Fruit fly (Drosophila melanogaster) whole organism, embryonic: ENCODE measurements around the gene Tom40.

Experiments
- Ada2b ChIP-seq: fragments of 200-800 bp; sonication (Bioruptor generic); IDR thresholded peaks from 2 replicates; pipeline ENCODE4 v1.3.6; 2022; ENCODE audit warnings: missing biosample characterization, missing genetic modification characterization
- Atf-2 ChIP-seq: fragments of 200-800 bp; sonication (Bioruptor generic); optimal IDR thresholded peaks from 2 replicates; lab custom pipeline; 2016; ENCODE audit warnings: missing biosample characterization, missing genetic modification characterization
- Bgb ChIP-seq: fragments of 200-800 bp; sonication (Bioruptor generic); IDR thresholded peaks from 2 replicates; pipeline ENCODE4 v1.3.6; 2022; ENCODE audit warnings: missing biosample characterization, missing genetic modification characterization; ENCODE audit not compliant: partially characterized antibody
- CG10209 ChIP-seq: fragments of 200-800 bp; sonication (Bioruptor generic); optimal IDR thresholded peaks from 3 replicates; lab custom pipeline; 2017; ENCODE audit warnings: missing biosample characterization, mild to moderate bottlenecking, missing genetic modification characterization, missing genetic modification reagents
- CG10654 ChIP-seq: fragments of 200-800 bp; sonication (Bioruptor generic); optimal IDR thresholded peaks from 2 replicates; lab custom pipeline; 2016; ENCODE audit warnings: missing biosample characterization, missing genetic modification characterization
- CG12071 ChIP-seq: fragments of 200-800 bp; sonication (Bioruptor generic); optimal IDR thresholded peaks from 3 replicates; lab custom pipeline; 2018; ENCODE audit warnings: missing biosample characterization, mild to moderate bottlenecking, missing genetic modification characterization
- CG12155 ChIP-seq: fragments of 200-800 bp; sonication (Bioruptor generic); optimal IDR thresholded peaks from 3 replicates; lab custom pipeline; 2016; ENCODE audit warnings: missing biosample characterization, missing genetic modification characterization
- CG12236 ChIP-seq: fragments of 200-800 bp; sonication (Bioruptor generic); optimal IDR thresholded peaks from 2 replicates; lab custom pipeline; 2016; ENCODE audit warnings: missing biosample characterization, missing genetic modification characterization
- CG12659 ChIP-seq: fragments of 200-800 bp; sonication (Bioruptor generic); optimal IDR thresholded peaks from 3 replicates; lab custom pipeline; 2017; ENCODE audit warnings: mild to moderate bottlenecking, missing biosample characterization, missing genetic modification reagents, missing genetic modification characterization
- CG16863 ChIP-seq: fragments of 200-800 bp; sonication (Bioruptor generic); optimal IDR thresholded peaks from 3 replicates; lab custom pipeline; 2016; ENCODE audit warnings: missing biosample characterization, missing genetic modification characterization
- CG17328 ChIP-seq: fragments of 200-800 bp; sonication (Bioruptor generic); IDR thresholded peaks from 2 replicates; pipeline ENCODE4 v1.3.6; 2022; ENCODE audit warnings: missing biosample characterization, missing genetic modification characterization
- CG34422 ChIP-seq: fragments of 200-800 bp; sonication (Bioruptor generic); IDR thresholded peaks from 3 replicates; pipeline ENCODE4 v1.3.6; 2022; ENCODE audit warnings: missing biosample characterization, missing genetic modification characterization
- CG5953 ChIP-seq: fragments of 200-800 bp; sonication (Bioruptor generic); IDR thresholded peaks from 2 replicates; pipeline ENCODE4 v1.3.6; 2022; ENCODE audit warnings: missing biosample characterization, missing genetic modification characterization
- CG7271 ChIP-seq: fragments of 200-800 bp; sonication (Bioruptor generic); optimal IDR thresholded peaks from 2 replicates; lab custom pipeline; 2018; ENCODE audit warnings: missing biosample characterization, mild to moderate bottlenecking, missing genetic modification characterization, moderate library complexity
- CG7372 ChIP-seq: fragments of 200-800 bp; sonication (Bioruptor generic); IDR thresholded peaks from 2 replicates; pipeline ENCODE4 v1.3.6; 2022; ENCODE audit warnings: missing biosample characterization, missing genetic modification characterization
- CG7928 ChIP-seq: fragments of 200-800 bp; sonication (Bioruptor generic); optimal IDR thresholded peaks from 2 replicates; lab custom pipeline; 2017; ENCODE audit warnings: missing biosample characterization, mild to moderate bottlenecking, missing genetic modification characterization
- CG9727 ChIP-seq: fragments of 200-800 bp; sonication (Bioruptor generic); optimal IDR thresholded peaks from 3 replicates; lab custom pipeline; 2017; ENCODE audit warnings: missing biosample characterization, mild to moderate bottlenecking, missing genetic modification characterization
- D ChIP-seq, 2 experiments: fragments of 200-800 bp in 1 of 2; fragments of >200 bp in 1 of 2; sonication (Bioruptor generic) in 1 of 2; optimal IDR thresholded peaks; 2 replicates in 1 of 2; 3 replicates in 1 of 2; lab custom pipeline; 2017; ENCODE audit warnings: mild to moderate bottlenecking in 1 of 2, missing biosample characterization in 1 of 2, missing genetic modification characterization in 1 of 2, missing genetic modification reagents in 1 of 2
- Dp ChIP-seq: fragments of 200-800 bp; sonication (Bioruptor generic); optimal IDR thresholded peaks from 2 replicates; lab custom pipeline; 2018; ENCODE audit warnings: missing biosample characterization, mild to moderate bottlenecking, missing genetic modification characterization, moderate library complexity
- HHEX ChIP-seq: fragments of 200-800 bp; sonication (Bioruptor generic); optimal IDR thresholded peaks from 3 replicates; lab custom pipeline; 2017; ENCODE audit warnings: missing biosample characterization, mild to moderate bottlenecking, missing genetic modification characterization, missing genetic modification reagents
- Lpt ChIP-seq: fragments of >200 bp; optimal IDR thresholded peaks from 2 replicates; lab custom pipeline; 2018; ENCODE audit warnings: missing biosample characterization, missing genetic modification characterization
- Mrtf ChIP-seq: fragments of 200-800 bp; sonication (Bioruptor generic); IDR thresholded peaks from 3 replicates; pipeline ENCODE4 v1.3.6; 2022; ENCODE audit warnings: missing biosample characterization, missing genetic modification characterization
- Myb ChIP-seq: fragments of 200-800 bp; sonication (Bioruptor generic); optimal IDR thresholded peaks from 2 replicates; lab custom pipeline; 2016; ENCODE audit warnings: missing biosample characterization, missing genetic modification characterization
- Neu2 ChIP-seq: fragments of 200-800 bp; sonication (Bioruptor generic); optimal IDR thresholded peaks from 3 replicates; lab custom pipeline; 2016; ENCODE audit warnings: missing biosample characterization, missing genetic modification characterization, borderline replicate concordance
- Usf ChIP-seq: fragments of 200-800 bp; sonication (Bioruptor generic); optimal IDR thresholded peaks from 2 replicates; lab custom pipeline; 2017; ENCODE audit warnings: missing genotype, missing biosample characterization, missing genetic modification characterization
- crc ChIP-seq: fragments of 200-800 bp; sonication (Bioruptor generic); optimal IDR thresholded peaks from 2 replicates; lab custom pipeline; 2016; ENCODE audit warnings: missing biosample characterization, missing genetic modification characterization
- dan ChIP-seq: fragments of 200-800 bp; sonication (Bioruptor generic); IDR thresholded peaks from 2 replicates; pipeline ENCODE4 v1.3.6; 2022; ENCODE audit warnings: missing biosample characterization, missing genetic modification characterization
- danr ChIP-seq: fragments of 200-800 bp; sonication (Bioruptor generic); IDR thresholded peaks from 2 replicates; pipeline ENCODE4 v1.3.6; 2022; ENCODE audit warnings: missing biosample characterization, missing genetic modification characterization
- eyg ChIP-seq: fragments of 200-800 bp; sonication (Bioruptor generic); optimal IDR thresholded peaks from 3 replicates; lab custom pipeline; 2016; ENCODE audit warnings: missing biosample characterization, missing genetic modification characterization
- ftz-f1 ChIP-seq: fragments of 200-800 bp; sonication (Bioruptor generic); optimal IDR thresholded peaks from 2 replicates; lab custom pipeline; 2016; ENCODE audit warnings: missing biosample characterization, missing genetic modification characterization
- hb ChIP-seq: fragments of 200-800 bp; sonication (Bioruptor generic); IDR thresholded peaks from 3 replicates; pipeline ENCODE4 v1.3.6; 2022; ENCODE audit warnings: missing biosample characterization, missing genetic modification characterization; ENCODE audit not compliant: partially characterized antibody
- lola ChIP-seq, 3 experiments: fragments of >200 bp in 2 of 3; fragments of 200-800 bp in 1 of 3; sonication (Bioruptor generic) in 1 of 3; optimal IDR thresholded peaks; 2 replicates each; lab custom pipeline; 2017 to 2019; ENCODE audit warnings: missing biosample characterization in 3 of 3, missing genetic modification characterization in 3 of 3, mild to moderate bottlenecking in 1 of 3, moderate library complexity in 1 of 3
- maf-S ChIP-seq: fragments of 200-800 bp; sonication (Bioruptor generic); optimal IDR thresholded peaks from 2 replicates; lab custom pipeline; 2016; ENCODE audit warnings: missing biosample characterization, missing genetic modification characterization
- nerfin-2 ChIP-seq: fragments of 200-800 bp; sonication (Bioruptor generic); IDR thresholded peaks from 2 replicates; pipeline ENCODE4 v1.3.6; 2022; ENCODE audit warnings: missing biosample characterization, missing genetic modification characterization; ENCODE audit not compliant: partially characterized antibody
- p53 ChIP-seq: fragments of 200-800 bp; sonication (Bioruptor generic); optimal IDR thresholded peaks from 2 replicates; lab custom pipeline; 2016; ENCODE audit warnings: missing biosample characterization, missing genetic modification characterization
- pan ChIP-seq, 4 experiments: fragments of >200 bp in 3 of 4; fragments of 200-800 bp in 1 of 4; sonication (Bioruptor generic) in 1 of 4; optimal IDR thresholded peaks in 3 of 4; IDR thresholded peaks in 1 of 4; 2 replicates each; pipeline versions ENCODE4 v1.3.6 to Lab custom; 2017 to 2022; ENCODE audit warnings: missing biosample characterization in 2 of 4, missing genetic modification characterization in 2 of 4, mixed read lengths in 1 of 4
- peb ChIP-seq: fragments of 200-800 bp; sonication (Bioruptor generic); IDR thresholded peaks from 2 replicates; pipeline ENCODE4 v1.3.6; 2022; ENCODE audit warnings: missing biosample characterization, missing genetic modification characterization
- psq ChIP-seq: fragments of 200-800 bp; sonication (Bioruptor generic); optimal IDR thresholded peaks from 2 replicates; lab custom pipeline; 2017; ENCODE audit warnings: missing biosample characterization, missing genetic modification characterization
- ro ChIP-seq: fragments of 200-800 bp; sonication (Bioruptor generic); IDR thresholded peaks from 2 replicates; pipeline ENCODE4 v1.3.6; 2022; ENCODE audit warnings: missing biosample characterization, missing genetic modification characterization
- run ChIP-seq: fragments of 200-800 bp; sonication (Bioruptor generic); optimal IDR thresholded peaks from 3 replicates; lab custom pipeline; 2018; ENCODE audit warnings: missing biosample characterization, mild to moderate bottlenecking, missing genetic modification characterization
- sd ChIP-seq: fragments of 200-800 bp; sonication (Bioruptor generic); optimal IDR thresholded peaks from 3 replicates; lab custom pipeline; 2018; ENCODE audit warnings: missing biosample characterization, mild to moderate bottlenecking, missing genetic modification characterization, moderate library complexity
- shn ChIP-seq: fragments of 200-800 bp; sonication (Bioruptor generic); optimal IDR thresholded peaks from 3 replicates; lab custom pipeline; 2016; ENCODE audit warnings: missing biosample characterization, missing genetic modification characterization
- tgo ChIP-seq: fragments of 200-800 bp; sonication (Bioruptor generic); IDR thresholded peaks from 3 replicates; pipeline ENCODE4 v1.3.6; 2022; ENCODE audit warnings: missing biosample characterization, missing genetic modification characterization
- ttk ChIP-seq: fragments of 200-800 bp; sonication (Bioruptor generic); IDR thresholded peaks from 2 replicates; pipeline ENCODE4 v2.1.2; 2022; ENCODE audit warnings: missing biosample characterization, missing genetic modification characterization
- tx ChIP-seq: fragments of 200-800 bp; sonication (Bioruptor generic); optimal IDR thresholded peaks from 2 replicates; lab custom pipeline; 2016; ENCODE audit warnings: missing biosample characterization, missing genetic modification characterization
- wor ChIP-seq: fragments of 200-800 bp; sonication (Bioruptor generic); IDR thresholded peaks from 2 replicates; pipeline ENCODE4 v1.3.6; 2022; ENCODE audit warnings: missing biosample characterization, missing genetic modification characterization
- z ChIP-seq: fragments of 200-800 bp; sonication (Bioruptor generic); IDR thresholded peaks from 3 replicates; pipeline ENCODE4 v1.3.6; 2022; ENCODE audit warnings: missing biosample characterization, missing genetic modification characterization

The Tom40 gene

DNA sequence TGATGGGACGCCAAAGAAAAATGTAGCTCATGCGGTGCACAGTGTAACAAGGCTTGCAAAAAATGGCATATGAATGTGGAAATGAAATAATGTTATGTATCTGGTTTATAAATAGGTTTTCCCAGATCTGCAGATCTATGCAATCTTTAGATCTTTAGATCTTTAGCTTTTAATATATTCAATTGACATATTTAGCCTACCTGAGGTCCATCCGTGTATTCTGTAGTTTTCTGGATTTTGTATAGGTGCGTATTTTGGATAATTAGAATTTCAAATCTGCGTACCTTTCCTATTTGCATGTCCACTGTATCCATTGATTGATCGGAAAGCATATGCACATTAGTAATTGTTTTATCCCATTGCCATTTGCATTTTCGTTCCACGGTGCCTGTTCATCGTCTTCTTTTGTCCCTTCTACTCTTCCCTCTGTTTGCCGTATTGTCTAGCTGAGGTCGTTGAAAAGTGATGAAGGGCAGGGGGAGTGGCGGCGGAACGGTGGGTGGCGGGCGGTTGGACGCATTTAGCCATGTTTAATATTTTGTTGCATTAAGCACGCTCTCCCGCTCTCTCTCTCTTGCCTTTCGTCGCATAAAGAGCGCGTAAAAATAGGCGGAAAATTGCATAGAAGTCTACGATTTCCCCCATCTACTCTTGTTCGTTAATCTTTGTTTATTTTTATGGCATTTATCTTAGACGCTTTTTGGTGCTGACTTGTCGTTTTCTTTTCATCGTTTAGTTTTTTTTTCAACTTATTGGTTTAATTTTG is 27.6 kb upstream of the Tom40 start, which contains the start of gene CHES-1-like (continued):
- TF ChIP-seq Dp (GFP tag; lab: Kevin White, UChicago) (no peak), Atf-2 (peak; percentile 93), CG12659 (GFP tag; lab: Kevin White, UChicago) (peak; percentile 96), p53 (GFP tag; lab: Kevin White, UChicago) (peak; percentile 66), Lpt (GFP tag; lab: Kevin White, UChicago) (no peak), CG7271 (tag; lab: Kevin White, UChicago) (no peak), ro (GFP tag; lab: Robert Waterston, UW) (peak; percentile 69), psq (peak; percentile 55), HHEX (GFP tag; lab: Kevin White, UChicago) (peak; percentile 91), z (GFP tag; lab: Robert Waterston, UW) (no peak), eyg (peak; percentile 84), Usf (peak; percentile 87), hb (GFP tag; lab: Robert Waterston, UW) (peak; percentile 54; the same call in 1 of the 3 replicates), shn (GFP tag; lab: Kevin White, UChicago) (peak; percentile 93), CG17328 (GFP tag; lab: Robert Waterston, UW) (peak; percentile 68), CG12071 (peak; percentile 68), danr (peak; percentile 71), Myb (GFP tag; lab: Kevin White, UChicago) (peak; percentile 83), run (tag; lab: Kevin White, UChicago) (peak; percentile 82), CG12155 (GFP tag; lab: Kevin White, UChicago) (peak; percentile 82), maf-S (GFP tag; lab: Kevin White, UChicago) (peak; percentile 88), Bgb (GFP tag; lab: Robert Waterston, UW) (no peak), ftz-f1 (GFP tag; lab: Kevin White, UChicago) (peak; percentile 30), lola (GFP tag; optimal IDR thresholded peaks at IDR 0.05; lab: Kevin White, UChicago) (peak in 1 of 3 experiments; percentile 85), CG7372 (GFP tag; lab: Robert Waterston, UW) (peak; percentile 72; the same call in 1 of the 2 replicates), CG16863 (GFP tag; lab: Kevin White, UChicago) (peak; percentile 93), peb (GFP tag; lab: Robert Waterston, UW) (peak; percentile 81; the same call in 1 of the 2 replicates), dan (GFP tag; lab: Robert Waterston, UW) (peak; percentile 18; the same call in 1 of the 2 replicates), CG10209 (GFP tag; lab: Kevin White, UChicago) (peak; percentile 93), wor (GFP tag; lab: Robert Waterston, UW) (peak; percentile 82), ttk (peak; percentile 82), tx (peak; percentile 92), CG5953 (GFP tag; lab: Robert Waterston, UW) (peak; percentile 31; the same call in 1 of the 2 replicates), tgo (GFP tag; lab: Robert Waterston, UW) (peak; percentile 83), Mrtf (peak; percentile 66; the same call in 2 of the 3 replicates), CG7928 (GFP tag; lab: Kevin White, UChicago) (peak; percentile 64), sd (peak; percentile 85), nerfin-2 (GFP tag; lab: Robert Waterston, UW) (no peak), D (optimal IDR thresholded peaks at IDR 0.05; lab: Kevin White, UChicago) (no peak), D (GFP tag; optimal IDR thresholded peaks at IDR 0.05; lab: Kevin White, UChicago) (peak; percentile 94), pan (optimal IDR thresholded peaks at IDR 0.05; lab: Kevin White, UChicago) (no peak), pan (GFP tag; optimal IDR thresholded peaks at IDR 0.05 in 1 of 2, IDR thresholded peaks at IDR 0.05 in 1 of 2) (peak in 1 of 2 experiments; percentile 80), CG9727 (GFP tag; lab: Kevin White, UChicago) (peak; percentile 94), CG34422 (GFP tag; lab: Robert Waterston, UW) (peak; percentile 69; the same call in 1 of the 3 replicates), crc (GFP tag; lab: Kevin White, UChicago) (peak; percentile 87), CG12236 (GFP tag; lab: Kevin White, UChicago) (peak; percentile 89), Ada2b (GFP tag; lab: Robert Waterston, UW) (peak; percentile 79), Neu2 (GFP tag; lab: Kevin White, UChicago) (peak; percentile 56), CG10654 (GFP tag; lab: Kevin White, UChicago) (peak; percentile 83)
